Worm (Caenorhabditis elegans) whole organism, dauer: ENCODE data around the gene fig-1.

Experiments used
- unc-62 ChIP-seq: sonication (generic microtip); optimal IDR thresholded peaks from 2 replicates; lab custom pipeline; 2017; ENCODE audit warnings: missing biosample characterization, missing genetic modification reagents, missing genetic modification characterization

The fig-1 gene

ce11 chrV:10991789-10992188, 10.8 kb upstream of the fig-1 start, which contains the start of gene frpr-9:
Gene frpr-9, plus strand, starts transcription at chrV:10992089.
- no peak for TF ChIP-seq unc-62

- TF ChIP-seq unc-62: no peak
Measured at ce11 chrV:10975091-10975490, 5.9 kb downstream of the fig-1 start.

ce11 chrV:10970930-10971329, 10.1 kb downstream of the fig-1 start:
- TF ChIP-seq unc-62: no peak

ce11 chrV:10970070-10970469, 10.9 kb downstream of the fig-1 start, which contains the start of gene F17C11.22:
Gene F17C11.22, minus strand, starts transcription at chrV:10970170.
- TF ChIP-seq unc-62: no peak

DNA sequence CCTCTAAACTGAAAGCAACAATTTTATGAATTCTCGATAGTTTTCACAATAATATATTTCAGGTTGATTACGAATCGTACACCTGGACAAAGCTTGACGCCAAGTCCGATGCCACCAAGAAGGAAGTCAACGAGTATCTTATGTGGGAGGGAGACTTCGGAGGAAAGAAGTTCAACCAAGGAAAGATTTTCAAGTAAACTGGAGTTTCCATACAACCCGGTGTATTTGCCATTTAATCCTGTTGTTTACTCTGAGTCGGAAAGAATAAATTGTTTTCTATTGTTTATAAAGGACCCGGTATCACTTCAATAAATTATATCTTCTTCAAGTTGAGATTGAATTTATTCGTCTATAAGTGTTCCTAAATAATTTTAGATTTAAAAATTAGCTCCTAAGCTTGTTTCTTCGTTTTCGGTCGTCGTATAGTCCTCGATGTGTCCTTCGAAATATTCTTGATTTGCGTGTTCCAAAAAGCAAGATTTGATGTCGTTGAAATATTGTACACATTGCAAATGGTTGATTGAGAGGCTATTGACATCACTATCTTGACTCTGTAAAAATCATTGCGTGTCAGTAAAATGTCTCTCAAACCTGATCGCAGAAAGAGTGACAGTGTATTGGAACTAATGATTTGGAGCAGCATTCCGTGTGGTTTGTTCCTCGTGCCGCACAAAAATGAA, 13.3 kb downstream of the fig-1 start:
- TF ChIP-seq unc-62: no peak

ce11 chrV:10966874-10967273, 14.1 kb downstream of the fig-1 start:
- TF ChIP-seq unc-62: no peak

ce11 chrV:10965501-10965900, 15.5 kb downstream of the fig-1 start, which contains the start of the genes ctf-4 and eef-1G:
Gene ctf-4, minus strand, starts transcription at chrV:10965539.
Gene eef-1G, plus strand, starts transcription at chrV:10965719.
- no peak for TF ChIP-seq unc-62

DNA sequence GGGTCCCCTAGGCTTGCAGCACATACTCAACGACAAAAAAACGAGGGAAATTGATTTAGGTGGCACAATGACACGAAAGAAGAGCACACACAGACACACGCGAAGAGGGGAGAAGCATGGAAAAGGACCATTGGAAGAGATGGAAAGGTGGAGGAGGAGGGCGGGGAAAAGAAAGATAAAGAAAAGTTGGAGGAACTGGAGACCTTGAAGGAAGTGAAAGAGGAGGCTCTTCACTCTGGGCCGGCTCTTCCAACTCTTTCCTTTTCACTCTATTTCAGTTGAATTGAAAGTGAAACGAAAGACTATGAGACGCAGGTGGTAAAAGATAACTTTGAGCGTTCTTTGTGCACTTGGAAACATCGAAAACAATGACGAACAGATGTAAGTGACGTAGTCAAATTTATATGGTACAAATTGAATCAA, 19.6 kb downstream of the fig-1 start:
- no peak for TF ChIP-seq unc-62

DNA sequence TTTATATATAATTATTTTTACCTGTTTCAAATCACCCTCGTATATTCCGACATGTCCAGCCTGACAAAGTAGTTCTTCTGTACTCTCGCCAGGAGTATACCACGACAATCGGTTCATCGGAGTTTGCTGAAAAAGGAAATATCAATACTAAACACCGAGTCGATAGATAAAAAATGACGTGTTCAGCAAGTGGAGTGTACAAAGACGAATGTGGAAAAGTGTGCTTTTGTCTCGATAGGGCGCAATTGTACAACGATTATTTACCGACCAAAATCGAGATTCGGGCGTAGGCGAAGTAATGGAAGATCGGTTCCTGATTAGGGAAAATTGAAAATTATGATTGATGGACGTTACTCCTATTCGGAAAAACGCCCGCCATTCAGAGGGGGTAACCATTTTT, 20.5 kb downstream of the fig-1 start, which contains the start of gene vps-36:
Gene vps-36 (minus strand): TSS at position 126 of the 400 bp plus-strand sequence.
- no peak for TF ChIP-seq unc-62

- TF ChIP-seq unc-62: no peak
Measured at ce11 chrV:10958322-10958900, 22.6 kb downstream of the fig-1 start, which contains the start of gene pigt-1. Gene pigt-1, minus strand, starts transcription at chrV:10958821.

ce11 chrV:10955681-10956476, 25.1 kb downstream of the fig-1 start, which contains the start of gene F17C11.13:
Gene F17C11.13, plus strand, starts transcription at chrV:10955923.
- no peak for TF ChIP-seq unc-62

- TF ChIP-seq unc-62: no peak
Measured at ce11 chrV:10954832-10955231, 26.2 kb downstream of the fig-1 start, which contains the start of gene F17C11.6. Gene F17C11.6, plus strand, starts transcription at chrV:10955121.

DNA sequence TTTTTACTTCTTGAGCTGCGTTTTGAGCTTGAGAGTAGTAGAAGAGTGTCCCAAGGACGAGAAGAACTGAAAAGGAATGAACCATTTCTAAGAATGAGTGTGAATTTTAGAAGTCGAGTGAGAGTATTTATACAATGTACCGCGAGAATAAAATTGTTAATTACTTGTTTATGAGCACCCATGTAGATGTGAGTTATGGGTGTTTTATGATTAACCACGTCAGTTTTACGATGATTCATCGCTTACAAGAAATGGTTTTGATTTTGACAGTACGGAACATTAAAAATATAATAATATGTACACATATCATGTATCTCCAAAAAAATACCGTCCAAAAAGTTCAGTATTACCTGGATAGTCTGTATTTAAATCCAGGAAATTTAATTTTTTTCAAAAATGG, 26.7 kb downstream of the fig-1 start, which contains the start of gene clec-221:
Gene clec-221 (minus strand): TSS at position 101 of the 400 bp plus-strand sequence.
- no peak for TF ChIP-seq unc-62

ce11 chrV:10953471-10954155, 27.4 kb downstream of the fig-1 start:
- no peak for TF ChIP-seq unc-62

- no peak for TF ChIP-seq unc-62
Measured at ce11 chrV:10951655-10952278, 29.2 kb downstream of the fig-1 start, which contains the start of gene F17C11.4. Gene F17C11.4, plus strand, starts transcription at chrV:10951860.

DNA sequence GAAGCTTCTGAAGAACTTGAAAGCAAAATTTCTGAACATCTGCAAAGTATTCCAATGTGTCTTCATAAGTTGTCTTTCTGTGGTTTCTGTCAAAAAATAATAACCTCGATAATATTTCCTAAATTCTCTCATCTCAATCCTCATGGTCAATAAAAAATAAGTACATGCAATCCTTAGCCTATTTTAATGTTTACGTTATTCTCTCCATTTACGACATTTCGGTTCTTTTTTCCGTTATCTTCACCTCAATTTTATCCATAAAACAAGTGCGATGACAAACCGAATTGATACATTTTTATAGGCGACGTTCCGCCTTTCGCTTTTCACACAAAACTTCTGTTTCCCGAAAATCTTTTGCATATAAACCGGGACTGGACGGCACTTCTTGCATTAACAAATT, 31.5 kb downstream of the fig-1 start, which contains the start of gene col-153:
Gene col-153 (plus strand): TSS at position 301 of the 400 bp plus-strand sequence.
- TF ChIP-seq unc-62: no peak
